Worm (Caenorhabditis elegans) whole organism, midembryonic: ENCODE measurements around the gene pigm-1.

ENCODE experiments used
- T22C8.4 ChIP-seq: fragments of 200-800 bp; sonication (Bioruptor generic); IDR thresholded peaks from 2 replicates; pipeline ENCODE4 v1.3.6; 2022; ENCODE audit warnings: missing genetic modification characterization, missing compliant biosample characterization
- flt-1 ChIP-seq: fragments of 200-800 bp; sonication (Bioruptor generic); IDR thresholded peaks from 2 replicates; pipeline ENCODE4 v1.3.6; 2022; ENCODE audit warnings: missing genetic modification characterization, missing compliant biosample characterization
- klf-2 ChIP-seq: fragments of 200-800 bp; sonication (Bioruptor generic); conservative IDR thresholded peaks from 2 replicates; pipeline ENCODE4 v1.3.6; 2022; ENCODE audit warnings: missing genetic modification reagents, missing genetic modification characterization, missing compliant biosample characterization
- med-1 ChIP-seq: sonication (generic microtip); optimal IDR thresholded peaks from 2 replicates; lab custom pipeline; 2017; ENCODE audit warnings: missing genetic modification characterization, mild to moderate bottlenecking, missing compliant biosample characterization, antibody characterized with exemption, missing genetic modification reagents; ENCODE audit not compliant: insufficient read depth
- tab-1 ChIP-seq: fragments of 200-800 bp; sonication (Bioruptor generic); IDR thresholded peaks from 2 replicates; pipeline ENCODE4 v1.3.6; 2022; ENCODE audit warnings: missing genetic modification characterization, missing compliant biosample characterization
- ztf-23 ChIP-seq: fragments of 200-800 bp; sonication (Bioruptor generic); IDR thresholded peaks from 2 replicates; pipeline ENCODE4 v1.3.6; 2022; ENCODE audit warnings: missing genetic modification reagents, missing genetic modification characterization, missing compliant biosample characterization
- ztf-29 ChIP-seq: fragments of 200-800 bp; sonication (Bioruptor generic); IDR thresholded peaks from 2 replicates; pipeline ENCODE4 v1.3.6; 2022; ENCODE audit warnings: missing genetic modification reagents, missing genetic modification characterization, missing compliant biosample characterization

ce11 chrII:11344554-11344953 lies 3.7 kb upstream of the pigm-1 start:
- no peak for TF ChIP-seq med-1 (GFP tag; lab: Kevin White, UChicago)
- TF ChIP-seq T22C8.4 (GFP tag; lab: Robert Waterston, UW): no peak
- no peak for TF ChIP-seq tab-1 (GFP tag; lab: Robert Waterston, UW)
- TF ChIP-seq flt-1 (GFP tag; lab: Robert Waterston, UW): no peak
- no peak for TF ChIP-seq ztf-23 (GFP tag; lab: Robert Waterston, UW)
- no peak for TF ChIP-seq klf-2 (GFP tag; lab: Robert Waterston, UW)
- TF ChIP-seq ztf-29 (GFP tag; lab: Robert Waterston, UW): no peak
